Worm (Caenorhabditis elegans): ENCODE data around the gene Y69A2AR.12.

The Y69A2AR.12 gene

ce11 chrIV:2607513-2608101, 39.2 kb downstream of the Y69A2AR.12 start, which contains the start of gene vamp-7:
Gene vamp-7, plus strand, starts transcription at chrIV:2608051.
- TF ChIP-seq ztf-4 (tag; optimal IDR thresholded peaks at IDR 0.05), result peak; percentile 49
- peak in 1 of 2 experiments; percentile 3 for TF ChIP-seq efl-1 (optimal IDR thresholded peaks at IDR 0.05)
- no peak for TF ChIP-seq efl-1 (GFP tag; optimal IDR thresholded peaks at IDR 0.05 in 1 of 2)
- no peak for TF ChIP-seq fkh-10 (GFP tag; optimal IDR thresholded peaks at IDR 0.05)
- no peak for TF ChIP-seq isw-1 (GFP tag; IDR thresholded peaks at IDR 0.05)
- TF ChIP-seq tlp-1 (tag; optimal IDR thresholded peaks at IDR 0.05), result no peak
- no peak for TF ChIP-seq nhr-20 (tag; optimal IDR thresholded peaks at IDR 0.05)
- TF ChIP-seq lsy-2 (tag; optimal IDR thresholded peaks at IDR 0.05), result peak in 1 of 2 experiments; percentile 4

- TF ChIP-seq efl-3 (GFP tag; optimal IDR thresholded peaks at IDR 0.05) (no peak), ztf-4 (tag; optimal IDR thresholded peaks at IDR 0.05) (no peak), unc-130 (tag; optimal IDR thresholded peaks at IDR 0.05) (no peak), nhr-47 (tag; optimal IDR thresholded peaks at IDR 0.05) (no peak), zag-1 (tag; optimal IDR thresholded peaks at IDR 0.05) (no peak), snpc-4 (tag; optimal IDR thresholded peaks at IDR 0.05) (no peak), mep-1 (tag; optimal IDR thresholded peaks at IDR 0.05) (no peak), fkh-8 (tag; optimal IDR thresholded peaks at IDR 0.05) (no peak), lin-15B (tag; optimal IDR thresholded peaks at IDR 0.05) (no peak), pag-3 (tag; optimal IDR thresholded peaks at IDR 0.05; ENCODE audit: borderline replicate concordance, insufficient read depth) (no peak), C34B4.2 (tag; optimal IDR thresholded peaks at IDR 0.05) (no peak), mab-9 (GFP tag; IDR thresholded peaks at IDR 0.05) (no peak), ets-5 (GFP tag; IDR thresholded peaks at IDR 0.05) (no peak)
These were observed 42.0 kb downstream of the Y69A2AR.12 start, which contains the start of gene Y69A2AR.32 for ce11 chrIV:2610409-2610808. Gene Y69A2AR.32, plus strand, starts transcription at chrIV:2610436.

- TF ChIP-seq efl-1 (optimal IDR thresholded peaks at IDR 0.05) (peak in 1 of 2 experiments; percentile 55), efl-1 (GFP tag; optimal IDR thresholded peaks at IDR 0.05 in 1 of 2) (no peak), dpl-1 (GFP tag; optimal IDR thresholded peaks at IDR 0.05) (peak in 1 of 3 experiments; percentile 2), fkh-10 (GFP tag; optimal IDR thresholded peaks at IDR 0.05) (no peak)
These were observed 42.6 kb downstream of the Y69A2AR.12 start for ce11 chrIV:2610974-2611373.

- TF ChIP-seq dpl-1 (GFP tag; optimal IDR thresholded peaks at IDR 0.05) (peak; percentile 55 to 84 (median 74)), lin-35 (GFP tag; optimal IDR thresholded peaks at IDR 0.05) (peak; percentile 60 to 82), lsy-2 (tag; optimal IDR thresholded peaks at IDR 0.05) (peak in 1 of 2 experiments; percentile 51), mdl-1 (tag; optimal IDR thresholded peaks at IDR 0.05) (no peak), alr-1 (tag; optimal IDR thresholded peaks at IDR 0.05; ENCODE audit: borderline replicate concordance) (no peak), skn-1 (tag; optimal IDR thresholded peaks at IDR 0.05) (peak; percentile 36), mep-1 (tag; optimal IDR thresholded peaks at IDR 0.05) (peak; percentile 23), efl-1 (optimal IDR thresholded peaks at IDR 0.05) (peak; percentile 70), efl-1 (GFP tag; optimal IDR thresholded peaks at IDR 0.05 in 1 of 2) (peak; percentile 83 to 97)
These were observed 44.6 kb downstream of the Y69A2AR.12 start, which contains the start of gene Y69A2AR.28 for ce11 chrIV:2613011-2613503. Gene Y69A2AR.28, minus strand, starts transcription at chrIV:2613061.

- TF ChIP-seq lsy-2 (tag; optimal IDR thresholded peaks at IDR 0.05), result no peak
- TF ChIP-seq elt-2 (tag; optimal IDR thresholded peaks at IDR 0.05), result peak; percentile 7
These were observed 45.4 kb downstream of the Y69A2AR.12 start, which contains the start of gene daao-1 for ce11 chrIV:2613754-2614244. Gene daao-1, plus strand, starts transcription at chrIV:2614194.

ce11 chrIV:2616853-2617252, 48.4 kb downstream of the Y69A2AR.12 start:
- TF ChIP-seq fkh-10 (GFP tag; optimal IDR thresholded peaks at IDR 0.05) (no peak), C34B4.2 (tag; optimal IDR thresholded peaks at IDR 0.05) (no peak), unc-130 (tag; optimal IDR thresholded peaks at IDR 0.05) (no peak), sox-4 (tag; optimal IDR thresholded peaks at IDR 0.05) (no peak), ama-1 (optimal IDR thresholded peaks at IDR 0.05) (no peak), dpl-1 (GFP tag; optimal IDR thresholded peaks at IDR 0.05) (no peak), sptf-1 (tag; optimal IDR thresholded peaks at IDR 0.05) (no peak), ets-5 (GFP tag; IDR thresholded peaks at IDR 0.05) (no peak), nhr-12 (tag; optimal IDR thresholded peaks at IDR 0.05) (no peak), aha-1 (tag; optimal IDR thresholded peaks at IDR 0.05) (no peak), ztf-11 (tag; optimal IDR thresholded peaks at IDR 0.05) (no peak), unc-30 (tag; optimal IDR thresholded peaks at IDR 0.05) (no peak), mep-1 (tag; optimal IDR thresholded peaks at IDR 0.05) (no peak), egl-13 (tag; optimal IDR thresholded peaks at IDR 0.05) (no peak), unc-86 (tag; optimal IDR thresholded peaks at IDR 0.05) (no peak), nhr-85 (tag) (no peak), zag-1 (tag; optimal IDR thresholded peaks at IDR 0.05) (no peak), lin-39 (tag; optimal IDR thresholded peaks at IDR 0.05) (no peak), skn-1 (tag; optimal IDR thresholded peaks at IDR 0.05) (no peak), isw-1 (GFP tag; IDR thresholded peaks at IDR 0.05) (no peak)

Data from whole organism, L1 larva.